Worm (Caenorhabditis elegans): ENCODE measurements around the gene asm-3.

Gene asm-3

DNA sequence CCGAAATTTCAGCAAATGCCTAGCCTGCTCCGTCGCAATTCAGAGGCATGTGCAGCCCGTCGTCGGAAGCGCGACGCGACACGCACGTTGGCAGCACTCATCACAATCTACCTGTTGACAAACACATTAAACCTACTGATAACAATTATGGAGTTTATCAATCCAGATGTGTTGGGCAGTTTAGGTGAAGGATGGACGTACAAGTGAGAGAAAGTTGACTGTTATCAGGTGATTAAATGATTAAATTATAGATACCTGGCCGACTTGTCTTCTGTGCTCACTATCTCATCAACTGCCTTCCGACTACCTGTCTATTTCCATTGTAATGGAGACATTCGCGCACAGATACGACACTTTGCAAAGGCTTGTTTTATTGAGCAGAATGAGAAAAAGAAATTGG is 28.3 kb upstream of the asm-3 start:
- TF ChIP-seq ztf-22 (GFP tag; optimal IDR thresholded peaks at IDR 0.05) (peak; percentile 66), ets-4 (GFP tag; optimal IDR thresholded peaks at IDR 0.05) (peak; percentile 83), nhr-80 (tag; optimal IDR thresholded peaks at IDR 0.05) (peak; percentile 93), chd-7 (tag; optimal IDR thresholded peaks at IDR 0.05) (no peak), lin-35 (GFP tag; optimal IDR thresholded peaks at IDR 0.05) (no peak), let-607 (tag; optimal IDR thresholded peaks at IDR 0.05) (peak in 1 of 2 experiments; percentile 4), mel-28 (tag; optimal IDR thresholded peaks at IDR 0.05; ENCODE audit: borderline replicate concordance) (no peak), attf-5 (GFP tag; optimal IDR thresholded peaks at IDR 0.05) (no peak)

DNA sequence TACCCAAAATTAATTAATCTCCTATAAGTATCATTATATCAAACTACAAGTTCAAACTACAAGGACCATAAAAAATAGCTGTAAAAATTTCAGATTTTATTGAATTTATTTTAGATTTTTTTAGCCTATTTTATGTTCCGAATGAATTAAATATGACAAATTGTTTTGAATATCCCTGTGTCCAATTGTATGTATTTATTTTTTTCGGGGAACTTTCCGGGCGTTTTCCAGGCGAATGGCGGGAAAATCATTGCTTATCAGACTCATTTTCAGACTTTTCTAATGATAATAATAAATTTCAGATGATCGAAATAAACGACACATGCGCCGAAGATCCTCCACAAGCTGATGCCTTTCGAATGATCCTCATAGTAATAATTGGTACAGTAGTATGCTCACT is 24.4 kb upstream of the asm-3 start, which contains the start of gene F56A11.4:
F56A11.4 (plus strand) TSS at position 301 of the 400 bp plus-strand sequence.
- no peak for TF ChIP-seq fkh-3 (tag; optimal IDR thresholded peaks at IDR 0.05)
- TF ChIP-seq K11D2.4 (GFP tag; IDR thresholded peaks at IDR 0.05), result no peak
- no peak for TF ChIP-seq ama-1 (optimal IDR thresholded peaks at IDR 0.05)
- TF ChIP-seq ama-1 (GFP tag; optimal IDR thresholded peaks at IDR 0.05), result no peak
- TF ChIP-seq B0019.2 (GFP tag; conservative IDR thresholded peaks at IDR 0.05), result no peak
- no peak for TF ChIP-seq nhr-120 (GFP tag; IDR thresholded peaks at IDR 0.05)
- TF ChIP-seq sea-2 (GFP tag; IDR thresholded peaks at IDR 0.05), result no peak
- no peak for TF ChIP-seq attf-3 (GFP tag; conservative IDR thresholded peaks at IDR 0.05)
- TF ChIP-seq Y56A3A.18 (GFP tag; IDR thresholded peaks at IDR 0.05), result no peak
- TF ChIP-seq somi-1 (GFP tag; optimal IDR thresholded peaks at IDR 0.05), result no peak
- no peak for TF ChIP-seq aptf-3 (GFP tag; IDR thresholded peaks at IDR 0.05)
- no peak for TF ChIP-seq F52B5.7 (tag; optimal IDR thresholded peaks at IDR 0.05)
- TF ChIP-seq F57A8.1 (GFP tag; optimal IDR thresholded peaks at IDR 0.05), result no peak

DNA sequence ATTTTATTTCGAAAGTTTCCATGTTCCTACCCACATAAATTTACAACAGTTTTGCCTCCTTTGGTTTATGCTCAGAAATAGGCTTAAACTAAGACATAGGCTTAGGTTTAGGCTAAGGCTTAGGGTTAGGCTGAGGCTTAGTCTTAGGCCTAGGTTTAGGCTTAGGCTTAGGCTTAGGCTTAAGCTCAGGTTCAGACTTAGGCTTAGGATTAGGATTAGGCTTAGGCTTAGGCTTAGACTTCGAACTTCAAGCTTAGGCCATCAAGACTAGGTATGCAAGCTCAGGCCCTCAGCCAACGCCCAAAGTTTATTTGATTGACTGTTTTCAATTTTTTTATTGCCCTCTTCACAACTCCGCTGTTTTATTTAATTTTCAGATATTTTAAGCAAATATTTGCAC is 22.2 kb upstream of the asm-3 start:
- TF ChIP-seq dpl-1 (GFP tag; optimal IDR thresholded peaks at IDR 0.05), result no peak
- no peak for TF ChIP-seq akir-1 (GFP tag; optimal IDR thresholded peaks at IDR 0.05)
- no peak for TF ChIP-seq D2030.7 (GFP tag; IDR thresholded peaks at IDR 0.05)
- no peak for TF ChIP-seq snpc-3.4 (tag; optimal IDR thresholded peaks at IDR 0.05)
- no peak for TF ChIP-seq xnd-1 (tag; optimal IDR thresholded peaks at IDR 0.05)
- TF ChIP-seq nfya-1 (tag; optimal IDR thresholded peaks at IDR 0.05; ENCODE audit: borderline replicate concordance, insufficient read depth), result no peak
- no peak for TF ChIP-seq zfh-2 (GFP tag; conservative IDR thresholded peaks at IDR 0.05)
- TF ChIP-seq egl-18 (GFP tag; IDR thresholded peaks at IDR 0.05), result no peak
- no peak for TF ChIP-seq ceh-100 (GFP tag; IDR thresholded peaks at IDR 0.05)
- TF ChIP-seq C06A6.2 (GFP tag; conservative IDR thresholded peaks at IDR 0.05), result no peak
- TF ChIP-seq T07F8.4 (tag; optimal IDR thresholded peaks at IDR 0.05), result no peak
- TF ChIP-seq die-1 (tag; optimal IDR thresholded peaks at IDR 0.05), result no peak
- TF ChIP-seq somi-1 (GFP tag; optimal IDR thresholded peaks at IDR 0.05), result no peak
- TF ChIP-seq fkh-3 (tag; optimal IDR thresholded peaks at IDR 0.05), result no peak
- TF ChIP-seq cebp-1 (GFP tag; IDR thresholded peaks at IDR 0.05), result no peak
- TF ChIP-seq cebp-1 (tag; optimal IDR thresholded peaks at IDR 0.05), result no peak
- TF ChIP-seq nhr-120 (GFP tag; IDR thresholded peaks at IDR 0.05), result no peak
- no peak for TF ChIP-seq attf-3 (GFP tag; conservative IDR thresholded peaks at IDR 0.05)
- no peak for TF ChIP-seq ZK185.1 (tag; optimal IDR thresholded peaks at IDR 0.05; ENCODE audit: poor library complexity, severe bottlenecking)
- TF ChIP-seq hlh-12 (tag; optimal IDR thresholded peaks at IDR 0.05), result no peak
- no peak for TF ChIP-seq lin-26 (GFP tag; IDR thresholded peaks at IDR 0.05)
